Worm (Caenorhabditis elegans) whole organism, L2 larva: ENCODE measurements around the gene C29A12.22.

Source experiments
- C34F6.9 ChIP-seq: fragments of 150-350 bp; optimal IDR thresholded peaks from 2 replicates; lab custom pipeline; 2014; ENCODE audit warnings: missing biosample characterization, missing genetic modification characterization
- F13H6.1 ChIP-seq: sonication (generic microtip); optimal IDR thresholded peaks from 2 replicates; lab custom pipeline; 2016; ENCODE audit warnings: missing genetic modification characterization, missing compliant biosample characterization
- R02D3.7 ChIP-seq: fragments of 150-350 bp; optimal IDR thresholded peaks from 2 replicates; lab custom pipeline; 2014; ENCODE audit warnings: missing biosample characterization, missing genetic modification characterization
- Y55F3AM.14 ChIP-seq: fragments of 200-800 bp; sonication (Bioruptor generic); optimal IDR thresholded peaks from 2 replicates; lab custom pipeline; 2018; ENCODE audit warnings: mild to moderate bottlenecking, missing genetic modification characterization, missing compliant biosample characterization
- ZK546.5 ChIP-seq: sonication (generic microtip); optimal IDR thresholded peaks from 2 replicates; lab custom pipeline; 2017; ENCODE audit warnings: missing biosample characterization, missing genetic modification characterization
- alr-1 ChIP-seq: fragments of 150-350 bp; optimal IDR thresholded peaks from 2 replicates; lab custom pipeline; 2014; ENCODE audit warnings: missing biosample characterization, missing genetic modification characterization
- aly-2 ChIP-seq: fragments of 150-350 bp; optimal IDR thresholded peaks from 2 replicates; lab custom pipeline; 2014; ENCODE audit warnings: missing biosample characterization, missing genetic modification characterization
- ama-1 ChIP-seq: fragments of 150-350 bp; optimal IDR thresholded peaks from 2 replicates; lab custom pipeline; 2018; ENCODE audit warnings: inconsistent platforms
- ceh-16 ChIP-seq: fragments of 150-350 bp; optimal IDR thresholded peaks from 2 replicates; lab custom pipeline; 2014; ENCODE audit warnings: missing biosample characterization, missing genetic modification characterization
- ceh-82 ChIP-seq: fragments of 150-350 bp; optimal IDR thresholded peaks from 2 replicates; lab custom pipeline; 2014; ENCODE audit warnings: missing biosample characterization, missing genetic modification characterization
- crh-2 ChIP-seq: sonication (generic microtip); optimal IDR thresholded peaks from 2 replicates; lab custom pipeline; 2017; ENCODE audit warnings: missing biosample characterization, missing genetic modification characterization
- dmd-4 ChIP-seq: sonication (generic microtip); optimal IDR thresholded peaks from 2 replicates; lab custom pipeline; 2017; ENCODE audit warnings: missing biosample characterization, missing genetic modification characterization
- egl-27 ChIP-seq: sonication (generic microtip); optimal IDR thresholded peaks from 3 replicates; lab custom pipeline; 2017; ENCODE audit warnings: missing biosample characterization, missing genetic modification reagents, missing genetic modification characterization
- elt-1 ChIP-seq: fragments of 150-350 bp; optimal IDR thresholded peaks from 2 replicates; lab custom pipeline; 2014; ENCODE audit warnings: missing biosample characterization, missing genetic modification characterization
- elt-3 ChIP-seq: sonication (generic microtip); optimal IDR thresholded peaks from 2 replicates; lab custom pipeline; 2017; ENCODE audit warnings: missing biosample characterization, missing genetic modification characterization
- fos-1 ChIP-seq: fragments of 150-350 bp; optimal IDR thresholded peaks from 2 replicates; lab custom pipeline; 2014; ENCODE audit warnings: missing biosample characterization, missing genetic modification characterization
- gmeb-1 ChIP-seq: fragments of 150-350 bp; optimal IDR thresholded peaks from 2 replicates; lab custom pipeline; 2014; ENCODE audit warnings: missing biosample characterization, missing genetic modification characterization
- lin-11 ChIP-seq: fragments of 150-350 bp; sonication (generic microtip); optimal IDR thresholded peaks from 2 replicates; lab custom pipeline; 2014; ENCODE audit warnings: missing biosample characterization, missing genetic modification characterization, inconsistent platforms, mixed read lengths
- lin-13 ChIP-seq: fragments of 150-350 bp; optimal IDR thresholded peaks from 2 replicates; lab custom pipeline; 2014; ENCODE audit warnings: missing biosample characterization, missing genetic modification reagents, missing genetic modification characterization
- lin-39 ChIP-seq: fragments of 150-350 bp; optimal IDR thresholded peaks from 2 replicates; lab custom pipeline; 2014; ENCODE audit warnings: missing biosample characterization, missing genetic modification reagents, missing genetic modification characterization
- lsy-2 ChIP-seq, 2 experiments: fragments of 150-350 bp in 1 of 2; sonication (generic microtip) in 1 of 2; optimal IDR thresholded peaks; 2 replicates each; lab custom pipeline; 2014 to 2017; ENCODE audit warnings: missing biosample characterization in 2 of 2, missing genetic modification characterization in 2 of 2
- mab-5 ChIP-seq: fragments of 150-350 bp; optimal IDR thresholded peaks from 2 replicates; lab custom pipeline; 2014; ENCODE audit warnings: missing biosample characterization, missing genetic modification characterization
- mbf-1 ChIP-seq: sonication (generic microtip); optimal IDR thresholded peaks from 2 replicates; lab custom pipeline; 2017; ENCODE audit warnings: missing biosample characterization, missing genetic modification characterization
- mdl-1 ChIP-seq, 2 experiments: fragments of 150-350 bp in 1 of 2; sonication (generic microtip) in 1 of 2; optimal IDR thresholded peaks; 2 replicates each; lab custom pipeline; 2017; ENCODE audit warnings: missing biosample characterization in 2 of 2, missing genetic modification characterization in 2 of 2
- nhr-10 ChIP-seq: sonication (generic microtip); optimal IDR thresholded peaks from 2 replicates; lab custom pipeline; 2017; ENCODE audit warnings: missing biosample characterization, missing genetic modification characterization
- nhr-11 ChIP-seq: fragments of 150-350 bp; optimal IDR thresholded peaks from 2 replicates; lab custom pipeline; 2014; ENCODE audit warnings: missing biosample characterization, missing genetic modification characterization
- nhr-12 ChIP-seq: fragments of 150-350 bp; optimal IDR thresholded peaks from 2 replicates; lab custom pipeline; 2014; ENCODE audit warnings: missing biosample characterization, missing genetic modification characterization
- nhr-129 ChIP-seq: fragments of 150-350 bp; optimal IDR thresholded peaks from 2 replicates; lab custom pipeline; 2014; ENCODE audit warnings: missing biosample characterization, missing genetic modification characterization
- nhr-21 ChIP-seq: fragments of 150-350 bp; optimal IDR thresholded peaks from 2 replicates; lab custom pipeline; 2014; ENCODE audit warnings: missing biosample characterization, missing genetic modification characterization
- nhr-23 ChIP-seq: fragments of 150-350 bp; optimal IDR thresholded peaks from 2 replicates; lab custom pipeline; 2014; ENCODE audit warnings: missing biosample characterization, missing genetic modification reagents, missing genetic modification characterization
- nhr-237 ChIP-seq: fragments of 150-350 bp; optimal IDR thresholded peaks from 2 replicates; lab custom pipeline; 2014; ENCODE audit warnings: missing biosample characterization, missing genetic modification characterization
- nhr-25 ChIP-seq: fragments of 150-350 bp; sonication (generic microtip); optimal IDR thresholded peaks from 3 replicates; lab custom pipeline; 2014; ENCODE audit warnings: missing biosample characterization, missing genetic modification characterization
- nhr-6 ChIP-seq: fragments of 150-350 bp; optimal IDR thresholded peaks from 2 replicates; lab custom pipeline; 2014; ENCODE audit warnings: missing biosample characterization, missing genetic modification characterization
- nhr-77 ChIP-seq: fragments of 150-350 bp; optimal IDR thresholded peaks from 2 replicates; lab custom pipeline; 2014; ENCODE audit warnings: missing biosample characterization, missing genetic modification characterization
- peb-1 ChIP-seq: fragments of 150-350 bp; optimal IDR thresholded peaks from 2 replicates; lab custom pipeline; 2014; ENCODE audit warnings: missing biosample characterization, missing genetic modification characterization
- sem-4 ChIP-seq: fragments of 150-350 bp; optimal IDR thresholded peaks from 2 replicates; lab custom pipeline; 2014; ENCODE audit warnings: missing biosample characterization, missing genetic modification reagents, missing genetic modification characterization
- skn-1 ChIP-seq: sonication (generic microtip); optimal IDR thresholded peaks from 2 replicates; lab custom pipeline; 2017; ENCODE audit warnings: missing biosample characterization, missing genetic modification characterization
- sma-3 ChIP-seq: sonication (generic microtip); optimal IDR thresholded peaks from 2 replicates; lab custom pipeline; 2016; ENCODE audit warnings: missing genetic modification reagents, missing genetic modification characterization, missing compliant biosample characterization
- sma-9 ChIP-seq, 2 experiments: fragments of 150-350 bp in 1 of 2; sonication (generic microtip) in 1 of 2; optimal IDR thresholded peaks; 2 replicates each; lab custom pipeline; 2014 to 2016; ENCODE audit warnings: missing genetic modification characterization in 2 of 2, mild to moderate bottlenecking in 1 of 2, missing biosample characterization in 1 of 2, missing compliant biosample characterization in 1 of 2, missing genetic modification reagents in 1 of 2, moderate library complexity in 1 of 2
- snpc-4 ChIP-seq: fragments of 150-350 bp; optimal IDR thresholded peaks from 2 replicates; lab custom pipeline; 2014; ENCODE audit warnings: missing biosample characterization, missing genetic modification characterization
- unc-39 ChIP-seq: fragments of 150-350 bp; optimal IDR thresholded peaks from 2 replicates; lab custom pipeline; 2014; ENCODE audit warnings: missing biosample characterization, missing genetic modification characterization
- unc-55 ChIP-seq: fragments of 150-350 bp; sonication (generic microtip); optimal IDR thresholded peaks from 3 replicates; lab custom pipeline; 2014; ENCODE audit warnings: missing biosample characterization, missing genetic modification reagents, missing genetic modification characterization
- unc-62 ChIP-seq: fragments of 150-350 bp; optimal IDR thresholded peaks from 2 replicates; lab custom pipeline; 2014; ENCODE audit warnings: missing biosample characterization, missing genetic modification reagents, missing genetic modification characterization
- zag-1 ChIP-seq: fragments of 150-350 bp; optimal IDR thresholded peaks from 2 replicates; lab custom pipeline; 2014; ENCODE audit warnings: missing biosample characterization, missing genetic modification characterization
- ztf-1 ChIP-seq: fragments of 200-800 bp; sonication (Bioruptor generic); conservative IDR thresholded peaks from 2 replicates; pipeline ENCODE4 v1.3.6; 2022; ENCODE audit warnings: missing genetic modification characterization, missing compliant biosample characterization
- ztf-11 ChIP-seq: sonication (generic microtip); optimal IDR thresholded peaks from 2 replicates; lab custom pipeline; 2017; ENCODE audit warnings: missing biosample characterization, missing genetic modification characterization
- ztf-4 ChIP-seq: fragments of 150-350 bp; optimal IDR thresholded peaks from 2 replicates; lab custom pipeline; 2014; ENCODE audit warnings: missing biosample characterization, missing genetic modification characterization

The C29A12.22 gene

DNA sequence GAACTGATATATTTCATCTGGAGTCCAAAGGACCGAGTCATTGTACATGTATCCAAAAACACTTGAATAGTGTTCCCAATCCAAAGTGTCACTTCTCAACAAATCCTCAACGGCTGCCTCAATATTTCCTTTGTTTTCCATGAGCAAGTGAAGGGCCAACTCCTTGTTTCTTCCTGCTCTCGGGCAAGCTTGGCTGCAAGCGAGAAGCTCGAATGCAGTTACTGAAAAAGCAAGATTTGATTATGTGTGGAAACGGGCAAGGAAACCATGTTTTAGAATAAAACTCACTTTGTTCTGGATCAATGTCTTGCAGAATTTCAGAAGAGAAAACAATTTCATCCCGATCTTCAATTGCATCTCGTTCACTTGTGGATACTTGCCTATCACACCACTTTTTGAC, 42.3 kb downstream of the C29A12.22 start:
- TF ChIP-seq zag-1 (tag; lab: Kevin White, UChicago) (no peak), snpc-4 (tag; lab: Kevin White, UChicago) (no peak), ceh-16 (tag; lab: Kevin White, UChicago) (no peak), C34F6.9 (tag; lab: Kevin White, UChicago) (no peak), gmeb-1 (no peak)

DNA sequence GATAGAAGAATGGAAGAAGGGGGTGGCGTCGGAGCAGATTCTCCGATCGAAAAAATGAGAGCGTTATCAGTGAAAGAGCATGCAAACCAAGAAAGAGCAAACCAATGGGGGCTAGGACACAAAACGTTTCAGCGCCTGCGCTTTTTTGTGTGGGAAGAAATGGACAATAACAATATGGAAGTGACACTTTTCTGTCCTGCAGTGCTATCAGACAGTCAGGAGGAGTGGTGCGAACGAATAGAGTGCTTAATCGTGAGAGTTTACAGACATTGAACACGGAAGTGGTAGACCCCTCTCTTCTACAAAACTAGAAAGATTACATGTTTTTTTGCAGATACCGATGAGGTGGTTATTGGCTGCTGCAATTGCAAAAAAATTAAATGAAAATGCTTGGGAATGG, 43.5 kb downstream of the C29A12.22 start:
- TF ChIP-seq crh-2 (tag; lab: Kevin White, UChicago): peak; percentile 21
- TF ChIP-seq nhr-21 (tag; lab: Kevin White, UChicago): no peak
- TF ChIP-seq fos-1 (tag; lab: Kevin White, UChicago): peak; percentile 78
- no peak for TF ChIP-seq egl-27
- no peak for TF ChIP-seq unc-39
- no peak for TF ChIP-seq mbf-1 (tag; lab: Kevin White, UChicago)
- peak; percentile 15 for TF ChIP-seq nhr-129
- no peak for TF ChIP-seq dmd-4 (tag; lab: Kevin White, UChicago)
- no peak for TF ChIP-seq gmeb-1
- no peak for TF ChIP-seq lin-13 (GFP tag; lab: Kevin White, UChicago)
- no peak for TF ChIP-seq alr-1
- TF ChIP-seq ama-1 (lab: Kevin White, UChicago): no peak
- TF ChIP-seq nhr-6 (tag; lab: Kevin White, UChicago): no peak
- TF ChIP-seq sma-9 (GFP tag; optimal IDR thresholded peaks at IDR 0.05; lab: Kevin White, UChicago): peak; percentile 80
- TF ChIP-seq sma-9 (tag; optimal IDR thresholded peaks at IDR 0.05; lab: Kevin White, UChicago): no peak
- TF ChIP-seq, all 48 proteins: peak for 4

DNA sequence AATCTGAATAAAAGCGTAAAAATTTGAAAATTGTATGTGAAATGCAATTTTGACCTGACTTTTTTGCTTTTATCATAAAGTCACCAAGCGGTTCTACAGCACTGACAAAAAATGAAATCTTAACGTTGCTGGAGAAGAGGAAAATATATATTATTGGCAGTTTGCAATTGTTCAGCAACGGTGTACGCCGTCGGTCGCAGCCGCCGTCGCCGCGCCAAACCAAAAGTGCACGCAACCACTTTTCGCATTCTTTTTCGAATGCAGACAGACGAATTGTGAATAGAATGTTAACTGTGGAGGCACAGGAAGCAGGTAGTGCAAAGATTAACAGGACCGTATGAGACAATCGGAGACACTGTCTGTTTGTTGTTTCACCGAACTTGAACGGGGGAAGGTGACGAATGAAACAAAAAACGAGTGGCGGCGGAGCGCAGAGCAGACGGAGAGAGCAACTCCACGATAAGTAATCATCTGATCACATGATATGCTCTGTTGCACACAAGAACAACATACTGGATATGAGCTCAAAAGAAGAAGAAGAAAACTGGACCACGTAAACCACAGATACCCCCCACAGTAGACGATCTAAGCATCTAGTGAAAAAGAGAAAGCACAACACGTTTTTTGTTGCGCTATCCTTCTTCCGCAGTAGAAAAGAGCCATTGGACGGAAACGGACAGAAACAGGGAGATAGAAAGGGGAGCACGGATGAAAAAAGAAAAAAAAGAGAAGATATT, 45.2 kb downstream of the C29A12.22 start:
- TF ChIP-seq unc-55 (GFP tag; lab: Kevin White, UChicago) (peak; percentile 38), nhr-10 (tag; lab: Kevin White, UChicago) (no peak), nhr-21 (tag; lab: Kevin White, UChicago) (no peak), nhr-11 (tag; lab: Kevin White, UChicago) (no peak), nhr-25 (tag; lab: Kevin White, UChicago) (no peak), C34F6.9 (tag; lab: Kevin White, UChicago) (peak; percentile 43), ztf-11 (tag; lab: Kevin White, UChicago) (no peak), nhr-237 (tag; lab: Kevin White, UChicago) (no peak), mdl-1 (tag; optimal IDR thresholded peaks at IDR 0.05; lab: Kevin White, UChicago) (no peak), unc-39 (no peak), lin-39 (tag; lab: Kevin White, UChicago) (no peak), mbf-1 (tag; lab: Kevin White, UChicago) (no peak), nhr-129 (peak; percentile 78), ztf-1 (GFP tag; lab: Robert Waterston, UW) (no peak), aly-2 (tag; lab: Kevin White, UChicago) (no peak), nhr-6 (tag; lab: Kevin White, UChicago) (no peak), ztf-4 (tag; lab: Kevin White, UChicago) (no peak), ceh-82 (no peak), crh-2 (tag; lab: Kevin White, UChicago) (no peak), dmd-4 (tag; lab: Kevin White, UChicago) (no peak), unc-62 (GFP tag; lab: Kevin White, UChicago) (no peak), nhr-23 (tag; lab: Kevin White, UChicago) (no peak), elt-1 (tag; lab: Kevin White, UChicago) (no peak), peb-1 (tag; lab: Kevin White, UChicago) (no peak), zag-1 (tag; lab: Kevin White, UChicago) (no peak), gmeb-1 (no peak), sma-3 (GFP tag; lab: Kevin White, UChicago) (peak; percentile 16), nhr-12 (tag; lab: Kevin White, UChicago) (no peak), alr-1 (no peak), snpc-4 (tag; lab: Kevin White, UChicago) (no peak), R02D3.7 (tag; lab: Kevin White, UChicago) (no peak), sem-4 (tag; lab: Kevin White, UChicago) (no peak), elt-3 (tag; lab: Kevin White, UChicago) (no peak), nhr-77 (tag; lab: Kevin White, UChicago) (no peak), lsy-2 (tag; optimal IDR thresholded peaks at IDR 0.05; lab: Kevin White, UChicago) (peak in 1 of 2 experiments; percentile 21), egl-27 (peak; percentile 4), skn-1 (no peak), lin-13 (GFP tag; lab: Kevin White, UChicago) (no peak), ZK546.5 (no peak), sma-9 (GFP tag; optimal IDR thresholded peaks at IDR 0.05; lab: Kevin White, UChicago) (peak; percentile 8), sma-9 (tag; optimal IDR thresholded peaks at IDR 0.05; lab: Kevin White, UChicago) (no peak), mab-5 (tag; lab: Kevin White, UChicago) (no peak), Y55F3AM.14 (peak; percentile 82), ama-1 (lab: Kevin White, UChicago) (no peak), F13H6.1 (peak; percentile 52), ceh-16 (tag; lab: Kevin White, UChicago) (no peak), lin-11 (tag; lab: Kevin White, UChicago) (no peak)
